Fruit fly (Drosophila melanogaster): ENCODE measurements around the gene RanBP3.
A peak's percentile ranks its signal among the peaks of the same experiment; 100 is the strongest.

RanBP3 gene

dm6 chr3R:23781466-23781935 is 28.9 kb upstream of the RanBP3 start, which contains the start of the genes Nup98-96 and mbc (continued):
- TF ChIP-seq CG30020 (tag; optimal IDR thresholded peaks at IDR 0.05): peak; percentile 94
- TF ChIP-seq ab (GFP tag; optimal IDR thresholded peaks at IDR 0.05): peak; percentile 91
- no peak for TF ChIP-seq lov (optimal IDR thresholded peaks at IDR 0.05)
- 0 out of 3 replicates have a peak, but pooled peaks have one; percentile 66 for TF ChIP-seq lov (GFP tag; IDR thresholded peaks at IDR 0.05)
- peak; percentile 27; the same call in 1 of the 2 replicates for TF ChIP-seq GATAe (GFP tag; conservative IDR thresholded peaks at IDR 0.05)
- TF ChIP-seq CG1024 (GFP tag; IDR thresholded peaks at IDR 0.05): no peak; the same call in none of the 2 replicates
- peak; percentile 70 for TF ChIP-seq crc (GFP tag; optimal IDR thresholded peaks at IDR 0.05)
- TF ChIP-seq CG6765 (GFP tag; optimal IDR thresholded peaks at IDR 0.05): peak; percentile 61
- peak; percentile 91 for TF ChIP-seq Rfx (GFP tag; IDR thresholded peaks at IDR 0.05)
- TF ChIP-seq HmgZ (tag; optimal IDR thresholded peaks at IDR 0.05): peak; percentile 90
- TF ChIP-seq Stat92E (GFP tag; optimal IDR thresholded peaks at IDR 0.05): peak in 1 of 3 experiments; percentile 70
- no peak for TF ChIP-seq hbn (GFP tag; IDR thresholded peaks at IDR 0.05; ENCODE audit: partially characterized antibody)
- peak; percentile 93 for TF ChIP-seq wek (GFP tag; optimal IDR thresholded peaks at IDR 0.05)
- TF ChIP-seq fru (optimal IDR thresholded peaks at IDR 0.05): no peak
- TF ChIP-seq CG11085 (GFP tag; IDR thresholded peaks at IDR 0.05): peak; percentile 76
- peak; percentile 99 for TF ChIP-seq CG7357 (GFP tag; IDR thresholded peaks at IDR 0.05)
- TF ChIP-seq CG13296 (GFP tag; optimal IDR thresholded peaks at IDR 0.05): peak; percentile 45
- TF ChIP-seq Rx (GFP tag; IDR thresholded peaks at IDR 0.05): peak; percentile 72
- TF ChIP-seq CG34376 (GFP tag; optimal IDR thresholded peaks at IDR 0.05): peak; percentile 44
- peak; percentile 92 for TF ChIP-seq CG14441 (GFP tag; IDR thresholded peaks at IDR 0.05)
- TF ChIP-seq kay (GFP tag; optimal IDR thresholded peaks at IDR 0.05): peak; percentile 71
- peak; percentile 74 for TF ChIP-seq eyg (GFP tag; optimal IDR thresholded peaks at IDR 0.05)
- peak; percentile 93 for TF ChIP-seq phol (tag; optimal IDR thresholded peaks at IDR 0.05)
- TF ChIP-seq ato (GFP tag; IDR thresholded peaks at IDR 0.05; ENCODE audit: partially characterized antibody): 0 out of 2 replicates have a peak, but pooled peaks have one; percentile 65
- peak; percentile 100 for TF ChIP-seq ssp (GFP tag; IDR thresholded peaks at IDR 0.05)
- TF ChIP-seq ttk (GFP tag; IDR thresholded peaks at IDR 0.05): peak; percentile 82
- TF ChIP-seq ac (GFP tag; optimal IDR thresholded peaks at IDR 0.05): no peak
- TF ChIP-seq CG1233 (GFP tag; optimal IDR thresholded peaks at IDR 0.05): peak; percentile 58
- TF ChIP-seq CG2120 (GFP tag; optimal IDR thresholded peaks at IDR 0.05): peak; percentile 94
- TF ChIP-seq CG1602 (GFP tag; optimal IDR thresholded peaks at IDR 0.05): peak; percentile 91
- peak; percentile 60; the same call in 1 of the 2 replicates for TF ChIP-seq CG42726 (GFP tag; IDR thresholded peaks at IDR 0.05; ENCODE audit: partially characterized antibody)
- TF ChIP-seq CG1792 (GFP tag; optimal IDR thresholded peaks at IDR 0.05): peak; percentile 88
- no peak for TF ChIP-seq Lpt (GFP tag; optimal IDR thresholded peaks at IDR 0.05)
- TF ChIP-seq bigmax (GFP tag; optimal IDR thresholded peaks at IDR 0.05): no peak
- peak; percentile 80 for TF ChIP-seq trh (GFP tag; optimal IDR thresholded peaks at IDR 0.05)
- peak; percentile 94 for TF ChIP-seq Hsf (GFP tag; optimal IDR thresholded peaks at IDR 0.05)
- peak; percentile 91 for TF ChIP-seq vvl (GFP tag; IDR thresholded peaks at IDR 0.05)
- peak; percentile 80 for TF ChIP-seq stwl (tag; optimal IDR thresholded peaks at IDR 0.05)
- TF ChIP-seq CG1832 (GFP tag; optimal IDR thresholded peaks at IDR 0.05): no peak
- peak; percentile 89 for TF ChIP-seq Side (GFP tag; optimal IDR thresholded peaks at IDR 0.05)
- TF ChIP-seq CG8388 (GFP tag; optimal IDR thresholded peaks at IDR 0.05): peak; percentile 60
- TF ChIP-seq sima (GFP tag; optimal IDR thresholded peaks at IDR 0.05): peak; percentile 65
- peak; percentile 99 for TF ChIP-seq Ets65A (GFP tag)
- TF ChIP-seq unpg (GFP tag; optimal IDR thresholded peaks at IDR 0.05): peak; percentile 82
- TF ChIP-seq fd64A (GFP tag; optimal IDR thresholded peaks at IDR 0.05): no peak
- TF ChIP-seq Hmx (GFP tag; optimal IDR thresholded peaks at IDR 0.05): no peak
- TF ChIP-seq ind (GFP tag; optimal IDR thresholded peaks at IDR 0.05): peak; percentile 89
- peak; percentile 98 for TF ChIP-seq row (GFP tag; IDR thresholded peaks at IDR 0.05)
- TF ChIP-seq CG2116 (GFP tag; optimal IDR thresholded peaks at IDR 0.05): peak; percentile 63
- peak; percentile 54 for TF ChIP-seq Drgx (GFP tag; IDR thresholded peaks at IDR 0.05)
- TF ChIP-seq insv (GFP tag; optimal IDR thresholded peaks at IDR 0.05): peak in 1 of 2 experiments; percentile 62
